Fruit fly (Drosophila melanogaster) whole organism, embryonic: Measurements from ENCODE around the gene lbl.

ENCODE experiments used
- ATbp ChIP-seq: fragments of 200-800 bp; sonication (Bioruptor generic); optimal IDR thresholded peaks from 2 replicates; lab custom pipeline; 2017; ENCODE audit warnings: missing biosample characterization, mild to moderate bottlenecking, missing genetic modification characterization, missing genetic modification reagents
- Bdp1 ChIP-seq: fragments of 200-800 bp; sonication (Bioruptor generic); optimal IDR thresholded peaks from 3 replicates; lab custom pipeline; 2016; ENCODE audit warnings: missing biosample characterization, missing genetic modification characterization
- C15 ChIP-seq: fragments of 200-800 bp; sonication (Bioruptor generic); IDR thresholded peaks from 3 replicates; pipeline ENCODE4 v1.3.6; 2022; ENCODE audit warnings: missing biosample characterization, missing genetic modification characterization
- CG10274 ChIP-seq: fragments of 200-800 bp; sonication (Bioruptor generic); optimal IDR thresholded peaks from 3 replicates; lab custom pipeline; 2017; ENCODE audit warnings: missing biosample characterization, mild to moderate bottlenecking, missing genetic modification characterization
- CG11560 ChIP-seq: fragments of 200-800 bp; sonication (Bioruptor generic); IDR thresholded peaks from 3 replicates; pipeline ENCODE4 v1.3.6; 2022; ENCODE audit warnings: missing biosample characterization, missing genetic modification characterization
- CG11696 ChIP-seq: fragments of 200-800 bp; sonication (Bioruptor generic); IDR thresholded peaks from 2 replicates; pipeline ENCODE4 v1.3.6; 2022; ENCODE audit warnings: missing biosample characterization, missing genetic modification characterization
- CG12942 ChIP-seq: fragments of 200-800 bp; sonication (Bioruptor generic); optimal IDR thresholded peaks from 3 replicates; lab custom pipeline; 2016; ENCODE audit warnings: missing biosample characterization, missing genetic modification characterization
- CG14050 ChIP-seq: fragments of 200-800 bp; sonication (Bioruptor generic); IDR thresholded peaks from 3 replicates; pipeline ENCODE4 v1.3.6; 2022; ENCODE audit warnings: missing biosample characterization, missing genetic modification characterization
- CG1603 ChIP-seq: fragments of 200-800 bp; sonication (Bioruptor generic); optimal IDR thresholded peaks from 2 replicates; lab custom pipeline; 2019; ENCODE audit warnings: missing biosample characterization, mild to moderate bottlenecking, missing genetic modification characterization, moderate library complexity
- CG16863 ChIP-seq: fragments of 200-800 bp; sonication (Bioruptor generic); optimal IDR thresholded peaks from 3 replicates; lab custom pipeline; 2016; ENCODE audit warnings: missing biosample characterization, missing genetic modification characterization
- CG17186 ChIP-seq: fragments of 200-800 bp; sonication (Bioruptor generic); optimal IDR thresholded peaks from 3 replicates; lab custom pipeline; 2017; ENCODE audit warnings: missing biosample characterization, missing genetic modification reagents, missing genetic modification characterization
- CG2202 ChIP-seq: fragments of 200-800 bp; sonication (Bioruptor generic); optimal IDR thresholded peaks from 2 replicates; lab custom pipeline; 2018; ENCODE audit warnings: missing biosample characterization, mild to moderate bottlenecking, missing genetic modification characterization
- CG2889 ChIP-seq: fragments of 200-800 bp; sonication (Bioruptor generic); IDR thresholded peaks from 3 replicates; pipeline ENCODE4 v1.3.6; 2022; ENCODE audit warnings: missing biosample characterization, missing genetic modification characterization
- CG33213 ChIP-seq: fragments of 200-800 bp; sonication (Bioruptor generic); optimal IDR thresholded peaks from 3 replicates; lab custom pipeline; 2016; ENCODE audit warnings: missing biosample characterization, missing genetic modification characterization
- CG33557 ChIP-seq: fragments of 200-800 bp; sonication (Bioruptor generic); optimal IDR thresholded peaks from 2 replicates; lab custom pipeline; 2019; ENCODE audit warnings: missing biosample characterization, mild to moderate bottlenecking, missing genetic modification characterization, moderate library complexity
- CG5180 ChIP-seq: fragments of 200-800 bp; sonication (Bioruptor generic); optimal IDR thresholded peaks from 3 replicates; lab custom pipeline; 2017; ENCODE audit warnings: missing biosample characterization, missing genetic modification characterization, mild to moderate bottlenecking, moderate library complexity, missing genetic modification reagents
- CG6175 ChIP-seq: fragments of 200-800 bp; sonication (Bioruptor generic); IDR thresholded peaks from 3 replicates; pipeline ENCODE4 v1.3.6; 2022; ENCODE audit warnings: missing biosample characterization, missing genetic modification characterization
- CG7987 ChIP-seq: fragments of 200-800 bp; sonication (Bioruptor generic); optimal IDR thresholded peaks from 2 replicates; lab custom pipeline; 2018; ENCODE audit warnings: missing biosample characterization, mild to moderate bottlenecking, missing genetic modification characterization, moderate library complexity
- CG8281 ChIP-seq: fragments of 200-800 bp; sonication (Bioruptor generic); optimal IDR thresholded peaks from 2 replicates; lab custom pipeline; 2018; ENCODE audit warnings: missing biosample characterization, mild to moderate bottlenecking, missing genetic modification characterization, moderate library complexity
- CG8290 ChIP-seq, 3 experiments: fragments of 200-800 bp; sonication (Bioruptor generic); optimal IDR thresholded peaks; 2 replicates each; lab custom pipeline; 2016 to 2019; ENCODE audit warnings: missing biosample characterization in 3 of 3, missing genetic modification characterization in 3 of 3, mild to moderate bottlenecking in 2 of 3, moderate library complexity in 1 of 3
- CG8765 ChIP-seq: fragments of 200-800 bp; sonication (Bioruptor generic); IDR thresholded peaks from 2 replicates; pipeline ENCODE4 v1.3.6; 2022; ENCODE audit warnings: missing biosample characterization, missing genetic modification characterization
- CG9817 ChIP-seq: fragments of 200-800 bp; sonication (Bioruptor generic); optimal IDR thresholded peaks from 2 replicates; lab custom pipeline; 2018; ENCODE audit warnings: missing biosample characterization, mild to moderate bottlenecking, missing genetic modification characterization, moderate library complexity
- CTCF ChIP-seq: fragments of 200-800 bp; sonication (Bioruptor generic); optimal IDR thresholded peaks from 2 replicates; lab custom pipeline; 2017; ENCODE audit warnings: missing biosample characterization, mild to moderate bottlenecking, missing genetic modification characterization, moderate library complexity
- ERR ChIP-seq: fragments of 200-800 bp; sonication (Bioruptor generic); optimal IDR thresholded peaks from 2 replicates; lab custom pipeline; 2016; ENCODE audit warnings: missing biosample characterization, missing genetic modification characterization
- GATAe ChIP-seq: fragments of 200-800 bp; sonication (Bioruptor generic); conservative IDR thresholded peaks from 2 replicates; pipeline ENCODE4 v1.3.6; 2022; ENCODE audit warnings: missing biosample characterization, missing genetic modification characterization
- HLHmδ ChIP-seq: fragments of 200-800 bp; sonication (Bioruptor generic); optimal IDR thresholded peaks from 2 replicates; lab custom pipeline; 2018; ENCODE audit warnings: missing biosample characterization, mild to moderate bottlenecking, missing genetic modification characterization, moderate library complexity
- HmgZ ChIP-seq: fragments of 200-800 bp; sonication (Bioruptor generic); optimal IDR thresholded peaks from 2 replicates; lab custom pipeline; 2018; ENCODE audit warnings: missing biosample characterization, mild to moderate bottlenecking, missing genetic modification characterization
- Hmr ChIP-seq: fragments of 200-800 bp; sonication (Bioruptor generic); optimal IDR thresholded peaks from 3 replicates; lab custom pipeline; 2017; ENCODE audit warnings: mild to moderate bottlenecking, missing biosample characterization, missing genetic modification reagents, missing genetic modification characterization
- Hr78 ChIP-seq, 2 experiments: fragments of 200-800 bp in 1 of 2; fragments of >200 bp in 1 of 2; sonication (Bioruptor generic) in 1 of 2; optimal IDR thresholded peaks; 2 replicates each; lab custom pipeline; 2017 to 2019; ENCODE audit warnings: missing biosample characterization in 2 of 2, missing genetic modification characterization in 2 of 2, mild to moderate bottlenecking in 1 of 2, moderate library complexity in 1 of 2
- Lhr ChIP-seq: fragments of 200-800 bp; sonication (Bioruptor generic); optimal IDR thresholded peaks from 3 replicates; lab custom pipeline; 2017; ENCODE audit warnings: mild to moderate bottlenecking, missing biosample characterization, missing genetic modification reagents, missing genetic modification characterization
- Max ChIP-seq: fragments of 200-800 bp; sonication (Bioruptor generic); optimal IDR thresholded peaks from 2 replicates; lab custom pipeline; 2016; ENCODE audit warnings: missing biosample characterization, mild to moderate bottlenecking, missing genetic modification characterization
- Nf-YA ChIP-seq: fragments of 200-800 bp; sonication (Bioruptor generic); IDR thresholded peaks from 2 replicates; pipeline ENCODE4 v1.3.6; 2022; ENCODE audit warnings: missing biosample characterization, missing genetic modification characterization
- Nf-YB ChIP-seq: fragments of 200-800 bp; sonication (Bioruptor generic); optimal IDR thresholded peaks from 3 replicates; lab custom pipeline; 2019; ENCODE audit warnings: missing biosample characterization, mild to moderate bottlenecking, missing genetic modification characterization, moderate library complexity
- Oaz ChIP-seq: fragments of 200-800 bp; sonication (Bioruptor generic); IDR thresholded peaks from 2 replicates; pipeline ENCODE4 v1.3.6; 2022; ENCODE audit warnings: missing biosample characterization, missing genetic modification characterization
- Sry-β ChIP-seq: fragments of 200-800 bp; sonication (Bioruptor generic); optimal IDR thresholded peaks from 2 replicates; lab custom pipeline; 2018; ENCODE audit warnings: missing biosample characterization, mild to moderate bottlenecking, missing genetic modification characterization, moderate library complexity
- Xbp1 ChIP-seq: fragments of 200-800 bp; sonication (Bioruptor generic); optimal IDR thresholded peaks from 3 replicates; lab custom pipeline; 2016; ENCODE audit warnings: missing biosample characterization, mild to moderate bottlenecking, missing genetic modification characterization
- ac ChIP-seq: fragments of 200-800 bp; sonication (Bioruptor generic); optimal IDR thresholded peaks from 3 replicates; lab custom pipeline; 2017; ENCODE audit warnings: missing biosample characterization, mild to moderate bottlenecking, missing genetic modification characterization
- ash1 ChIP-seq: fragments of 200-800 bp; sonication (Bioruptor generic); optimal IDR thresholded peaks from 2 replicates; lab custom pipeline; 2018; ENCODE audit warnings: missing biosample characterization, mild to moderate bottlenecking, missing genetic modification characterization
- chinmo ChIP-seq: fragments of 200-800 bp; sonication (Bioruptor generic); IDR thresholded peaks from 4 replicates; pipeline ENCODE4 v1.3.6; 2022; ENCODE audit warnings: missing biosample characterization, missing genetic modification characterization; ENCODE audit not compliant: partially characterized antibody
- cwo ChIP-seq: fragments of 200-800 bp; sonication (Bioruptor generic); optimal IDR thresholded peaks from 3 replicates; lab custom pipeline; 2017; ENCODE audit warnings: missing biosample characterization, missing genetic modification characterization, mild to moderate bottlenecking, moderate library complexity, missing genetic modification reagents
- emc ChIP-seq: fragments of 200-800 bp; sonication (Bioruptor generic); optimal IDR thresholded peaks from 2 replicates; lab custom pipeline; 2016; ENCODE audit warnings: missing biosample characterization, missing genetic modification characterization
- fd96Cb ChIP-seq: fragments of 200-800 bp; sonication (Bioruptor generic); optimal IDR thresholded peaks from 2 replicates; lab custom pipeline; 2018; ENCODE audit warnings: missing biosample characterization, mild to moderate bottlenecking, missing genetic modification characterization, moderate library complexity
- her ChIP-seq: fragments of 200-800 bp; sonication (Bioruptor generic); optimal IDR thresholded peaks from 2 replicates; lab custom pipeline; 2016; ENCODE audit warnings: missing biosample characterization, missing genetic modification characterization
- ken ChIP-seq: fragments of 200-800 bp; sonication (Bioruptor generic); IDR thresholded peaks from 3 replicates; pipeline ENCODE4 v1.3.6; 2022; ENCODE audit warnings: missing biosample characterization, missing genetic modification characterization
- odd ChIP-seq: fragments of 200-800 bp; sonication (Bioruptor generic); optimal IDR thresholded peaks from 2 replicates; lab custom pipeline; 2017; ENCODE audit warnings: missing biosample characterization, mild to moderate bottlenecking, missing genetic modification characterization
- phol ChIP-seq: fragments of 200-800 bp; sonication (Bioruptor generic); optimal IDR thresholded peaks from 3 replicates; lab custom pipeline; 2018; ENCODE audit warnings: missing biosample characterization, mild to moderate bottlenecking, missing genetic modification characterization, moderate library complexity
- pzg ChIP-seq: fragments of 200-800 bp; sonication (Bioruptor generic); optimal IDR thresholded peaks from 3 replicates; lab custom pipeline; 2018; ENCODE audit warnings: missing biosample characterization, mild to moderate bottlenecking, missing genetic modification characterization, moderate library complexity
- ranshi ChIP-seq: fragments of 200-800 bp; sonication (Bioruptor generic); IDR thresholded peaks from 2 replicates; pipeline ENCODE4 v1.3.6; 2022; ENCODE audit warnings: missing biosample characterization, missing genetic modification characterization
- row ChIP-seq: fragments of 200-800 bp; sonication (Bioruptor generic); IDR thresholded peaks from 3 replicates; pipeline ENCODE4 v1.3.6; 2022; ENCODE audit warnings: missing biosample characterization, missing genetic modification characterization
- tx ChIP-seq: fragments of 200-800 bp; sonication (Bioruptor generic); optimal IDR thresholded peaks from 2 replicates; lab custom pipeline; 2016; ENCODE audit warnings: missing biosample characterization, missing genetic modification characterization
- zen ChIP-seq: fragments of 200-800 bp; sonication (Bioruptor generic); optimal IDR thresholded peaks from 3 replicates; lab custom pipeline; 2018; ENCODE audit warnings: missing biosample characterization, mild to moderate bottlenecking, missing genetic modification characterization, moderate library complexity

Gene lbl

dm6 chr3R:21419932-21420331 lies 14.0 kb downstream of the lbl start (continued):
- TF ChIP-seq her (GFP tag; lab: Kevin White, UChicago) (no peak), CG6175 (GFP tag; lab: Robert Waterston, UW) (0 out of 3 replicates have a peak, but pooled peaks have one; percentile 38), CG2202 (no peak), Nf-YB (no peak), CG14050 (GFP tag; lab: Robert Waterston, UW) (0 out of 3 replicates have a peak, but pooled peaks have one; percentile 17), CG1603 (tag; lab: Kevin White, UChicago) (no peak), ash1 (GFP tag; lab: Kevin White, UChicago) (no peak), CG8765 (GFP tag; lab: Robert Waterston, UW) (peak; percentile 44; the same call in 1 of the 2 replicates), HLHmδ (GFP tag; lab: Kevin White, UChicago) (no peak), ken (GFP tag; lab: Robert Waterston, UW) (0 out of 3 replicates have a peak, but pooled peaks have one; percentile 5), Hr78 (GFP tag; optimal IDR thresholded peaks at IDR 0.05; lab: Kevin White, UChicago) (no peak), CG16863 (GFP tag; lab: Kevin White, UChicago) (no peak), HmgZ (no peak), CG9817 (tag; lab: Kevin White, UChicago) (no peak), Lhr (GFP tag; lab: Kevin White, UChicago) (no peak), CG7987 (GFP tag; lab: Kevin White, UChicago) (no peak), Oaz (GFP tag; lab: Robert Waterston, UW) (no peak), CG17186 (GFP tag; lab: Kevin White, UChicago) (no peak), row (GFP tag; lab: Robert Waterston, UW) (peak; percentile 27; the same call in 1 of the 3 replicates), GATAe (GFP tag; lab: Robert Waterston, UW) (no peak), Max (GFP tag; lab: Kevin White, UChicago) (peak; percentile 27), Nf-YA (no peak), Hmr (GFP tag; lab: Kevin White, UChicago) (peak; percentile 27), CTCF (GFP tag; lab: Kevin White, UChicago) (no peak), phol (tag; lab: Kevin White, UChicago) (peak; percentile 76), CG12942 (GFP tag; lab: Kevin White, UChicago) (no peak), Sry-β (GFP tag; lab: Kevin White, UChicago) (no peak), CG10274 (no peak), emc (GFP tag; lab: Kevin White, UChicago) (no peak), fd96Cb (tag; lab: Kevin White, UChicago) (peak; percentile 65), CG5180 (GFP tag; lab: Kevin White, UChicago) (peak; percentile 21), tx (GFP tag; lab: Kevin White, UChicago) (no peak), C15 (0 out of 3 replicates have a peak, but pooled peaks have one; percentile 55), ranshi (GFP tag; lab: Robert Waterston, UW) (no peak), CG11560 (no peak), zen (tag; lab: Kevin White, UChicago) (peak; percentile 58), cwo (GFP tag; lab: Kevin White, UChicago) (peak; percentile 12), CG8281 (tag; lab: Kevin White, UChicago) (no peak), Bdp1 (no peak), odd (no peak), pzg (GFP tag; lab: Kevin White, UChicago) (no peak), ATbp (GFP tag; lab: Kevin White, UChicago) (no peak), ac (peak; percentile 23), CG11696 (GFP tag; lab: Robert Waterston, UW) (no peak), CG2889 (no peak), CG33557 (GFP tag; lab: Kevin White, UChicago) (no peak), chinmo (no peak), Xbp1 (GFP tag; lab: Kevin White, UChicago) (no peak), CG8290 (GFP tag; optimal IDR thresholded peaks at IDR 0.05; lab: Kevin White, UChicago) (no peak), CG8290 (tag; optimal IDR thresholded peaks at IDR 0.05; lab: Kevin White, UChicago) (no peak), CG33213 (GFP tag; lab: Kevin White, UChicago) (no peak), ERR (GFP tag; lab: Kevin White, UChicago) (no peak)
